Worm (Caenorhabditis elegans) whole organism, late embryonic: Measurements from ENCODE around the gene cyp-33E2.

Experiments
- F13H6.1 ChIP-seq: sonication (generic microtip); optimal IDR thresholded peaks from 2 replicates; lab custom pipeline; 2016; ENCODE audit warnings: missing genetic modification characterization, missing compliant biosample characterization
- ama-1 ChIP-seq: fragments of 150-350 bp; optimal IDR thresholded peaks from 2 replicates; lab custom pipeline; 2014
- fkh-6 ChIP-seq: sonication (generic microtip); optimal IDR thresholded peaks from 2 replicates; lab custom pipeline; 2016; ENCODE audit warnings: missing genetic modification characterization, missing compliant biosample characterization
- nhr-232 ChIP-seq: sonication (generic microtip); optimal IDR thresholded peaks from 2 replicates; lab custom pipeline; 2016; ENCODE audit warnings: missing genetic modification characterization, missing compliant biosample characterization

- TF ChIP-seq ama-1 (no peak), F13H6.1 (no peak), nhr-232 (no peak), fkh-6 (tag; lab: Kevin White, UChicago) (no peak)
Measured at ce11 chrIV:8587605-8588004, 24.5 kb upstream of the cyp-33E2 start.
